Fruit fly (Drosophila melanogaster) whole organism, adult: ENCODE measurements around the gene Vps39.
A peak's percentile ranks its signal among the peaks of the same experiment; 100 is the strongest.

Experiments used
- CG12768 ChIP-seq: fragments of 200-800 bp; sonication (Bioruptor generic); optimal IDR thresholded peaks from 2 replicates; lab custom pipeline; 2017; ENCODE audit warnings: missing biosample characterization, missing genetic modification characterization, mild to moderate bottlenecking, moderate library complexity, missing genetic modification reagents
- CG14711 ChIP-seq: fragments of 200-800 bp; sonication (Bioruptor generic); optimal IDR thresholded peaks from 2 replicates; lab custom pipeline; 2018; ENCODE audit warnings: missing biosample characterization, mild to moderate bottlenecking, missing genetic modification characterization, moderate library complexity
- CG33017 ChIP-seq: fragments of 200-800 bp; sonication (Bioruptor generic); optimal IDR thresholded peaks from 2 replicates; lab custom pipeline; 2018; ENCODE audit warnings: missing biosample characterization, mild to moderate bottlenecking, missing genetic modification characterization, moderate library complexity
- CG5204 ChIP-seq: fragments of 200-800 bp; sonication (Bioruptor generic); optimal IDR thresholded peaks from 2 replicates; lab custom pipeline; 2016; ENCODE audit warnings: missing biosample characterization, missing genetic modification characterization
- CG7045 ChIP-seq: fragments of 200-800 bp; sonication (Bioruptor generic); optimal IDR thresholded peaks from 2 replicates; lab custom pipeline; 2017; ENCODE audit warnings: missing biosample characterization, mild to moderate bottlenecking, missing genetic modification characterization
- CG7101 ChIP-seq: fragments of 200-800 bp; sonication (Bioruptor generic); optimal IDR thresholded peaks from 2 replicates; lab custom pipeline; 2018; ENCODE audit warnings: missing biosample characterization, mild to moderate bottlenecking, missing genetic modification characterization, moderate library complexity
- Hr96 ChIP-seq: fragments of 200-800 bp; sonication (Bioruptor generic); optimal IDR thresholded peaks from 2 replicates; lab custom pipeline; 2016; ENCODE audit warnings: missing biosample characterization, missing genetic modification characterization
- bab1 ChIP-seq: fragments of 200-800 bp; sonication (Bioruptor generic); optimal IDR thresholded peaks from 3 replicates; lab custom pipeline; 2019; ENCODE audit warnings: missing biosample characterization, mild to moderate bottlenecking, missing genetic modification characterization, moderate library complexity
- cnc ChIP-seq, 2 experiments: fragments of >200 bp; optimal IDR thresholded peaks; 2 replicates each; lab custom pipeline; 2017
- kay ChIP-seq: fragments of 200-800 bp; sonication (Bioruptor generic); peaks from one replicate; lab custom pipeline; 2016; ENCODE audit warnings: missing biosample characterization, missing genetic modification characterization, borderline replicate concordance
- ovo ChIP-seq: fragments of 200-800 bp; sonication (Bioruptor generic); optimal IDR thresholded peaks from 2 replicates; lab custom pipeline; 2016; ENCODE audit warnings: missing biosample characterization, missing genetic modification characterization
- tj ChIP-seq: fragments of 200-800 bp; sonication (Bioruptor generic); optimal IDR thresholded peaks from 3 replicates; lab custom pipeline; 2017; ENCODE audit warnings: missing biosample characterization, mild to moderate bottlenecking, missing genetic modification characterization, moderate library complexity

DNA sequence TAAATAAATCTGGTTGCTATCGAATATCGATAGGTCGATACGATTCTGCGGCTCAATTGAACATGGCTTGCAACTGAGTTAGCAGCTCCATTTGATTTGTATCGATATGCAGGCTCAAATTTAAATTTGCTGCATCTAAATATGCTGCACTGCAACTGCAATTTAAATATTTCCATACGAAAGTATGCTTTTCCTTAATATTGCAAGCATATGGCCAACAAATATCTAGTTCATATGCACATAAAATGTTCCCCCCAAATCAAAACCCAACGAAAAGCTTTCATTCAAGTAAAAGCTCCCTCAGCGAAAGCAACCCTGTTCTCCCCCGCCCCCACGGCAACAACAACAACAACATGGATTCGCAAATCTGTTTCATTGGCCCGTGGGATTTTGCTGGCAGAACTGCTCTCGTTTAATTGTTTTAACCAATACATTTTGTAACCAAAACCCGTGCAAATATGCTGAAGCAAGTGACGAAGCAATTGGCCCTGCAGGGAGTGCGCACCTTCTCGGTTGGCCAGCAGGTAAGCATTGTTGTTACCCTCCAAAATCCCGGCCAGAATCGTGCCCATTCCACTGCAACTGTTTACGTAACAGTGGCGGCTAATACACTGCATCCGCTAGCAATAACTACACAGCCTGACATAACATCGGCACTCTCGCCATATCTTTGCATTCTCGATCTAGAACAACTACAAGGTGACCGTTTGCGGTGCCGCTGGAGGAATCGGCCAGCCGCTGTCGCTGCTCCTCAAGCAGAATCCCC is 48.0 kb downstream of the Vps39 start, which contains the start of the genes CG7168 and Mdh2:
- TF ChIP-seq CG5204 (GFP tag; lab: Kevin White, UChicago) (no peak), CG7045 (no peak), kay (GFP tag; lab: Kevin White, UChicago) (no peak), tj (peak; percentile 28), CG33017 (no peak), ovo (GFP tag; lab: Kevin White, UChicago) (no peak), CG12768 (peak; percentile 49), cnc (optimal IDR thresholded peaks at IDR 0.05; lab: Kevin White, UChicago) (no peak), CG14711 (tag; lab: Kevin White, UChicago) (peak; percentile 90), CG7101 (tag; lab: Kevin White, UChicago) (no peak), Hr96 (GFP tag; lab: Kevin White, UChicago) (no peak), bab1 (GFP tag; lab: Kevin White, UChicago) (peak; percentile 35)
